Worm (Caenorhabditis elegans) whole organism, young adult: ENCODE data around the gene nspb-5.

Experiments used
- D2030.7 ChIP-seq: fragments of 200-800 bp; sonication (Bioruptor generic); IDR thresholded peaks from 2 replicates; pipeline ENCODE4 v1.3.6; 2022; ENCODE audit warnings: missing genetic modification reagents, missing genetic modification characterization, missing compliant biosample characterization
- Y53G8AR.9 ChIP-seq: fragments of 200-800 bp; sonication (Bioruptor generic); conservative IDR thresholded peaks from 2 replicates; pipeline ENCODE4 v1.3.6; 2022; ENCODE audit warnings: missing genetic modification reagents, missing genetic modification characterization, missing compliant biosample characterization
- aptf-3 ChIP-seq: fragments of 200-800 bp; sonication (Bioruptor generic); IDR thresholded peaks from 2 replicates; pipeline ENCODE4 v1.3.6; 2022; ENCODE audit warnings: missing genetic modification characterization, missing compliant biosample characterization
- ccch-3 ChIP-seq: fragments of 200-800 bp; sonication (Bioruptor generic); optimal IDR thresholded peaks from 2 replicates; lab custom pipeline; 2018; ENCODE audit warnings: mild to moderate bottlenecking, missing genetic modification characterization, missing compliant biosample characterization
- ceh-79 ChIP-seq: sonication (generic microtip); optimal IDR thresholded peaks from 2 replicates; lab custom pipeline; 2017; ENCODE audit warnings: mild to moderate bottlenecking, missing genetic modification characterization, missing compliant biosample characterization
- egrh-3 ChIP-seq: fragments of 200-800 bp; sonication (Bioruptor generic); IDR thresholded peaks from 2 replicates; pipeline ENCODE4 v1.3.6; 2022; ENCODE audit warnings: missing genetic modification reagents, missing genetic modification characterization, missing compliant biosample characterization
- lag-1 ChIP-seq: fragments of 200-800 bp; sonication (Bioruptor generic); IDR thresholded peaks from 2 replicates; pipeline ENCODE4 v1.3.6; 2022; ENCODE audit warnings: missing genetic modification reagents, missing genetic modification characterization, missing compliant biosample characterization
- lsl-1 ChIP-seq: fragments of 200-800 bp; sonication (Bioruptor generic); optimal IDR thresholded peaks from 2 replicates; lab custom pipeline; 2018; ENCODE audit warnings: mild to moderate bottlenecking, missing genetic modification characterization, moderate library complexity, missing compliant biosample characterization
- madf-3 ChIP-seq: fragments of 200-800 bp; sonication (Bioruptor generic); IDR thresholded peaks from 2 replicates; pipeline ENCODE4 v1.3.6; 2022; ENCODE audit warnings: missing genetic modification reagents, missing genetic modification characterization, missing compliant biosample characterization
- mcd-1 ChIP-seq: fragments of 200-800 bp; sonication (Bioruptor generic); IDR thresholded peaks from 2 replicates; pipeline ENCODE4 v1.3.6; 2022; ENCODE audit warnings: missing genetic modification reagents, missing genetic modification characterization, missing compliant biosample characterization
- pha-4 ChIP-seq: fragments of 150-350 bp; sonication (generic microtip); optimal IDR thresholded peaks from 2 replicates; lab custom pipeline; 2014; ENCODE audit warnings: missing biosample characterization, missing genetic modification reagents, missing genetic modification characterization
- unc-62 ChIP-seq: fragments of 150-350 bp; optimal IDR thresholded peaks from 2 replicates; lab custom pipeline; 2014; ENCODE audit warnings: missing biosample characterization, missing genetic modification reagents, missing genetic modification characterization

ce11 chrIV:6552036-6552435 is 46.8 kb upstream of the nspb-5 start:
- TF ChIP-seq Y53G8AR.9 (GFP tag; lab: Robert Waterston, UW) = 0 out of 2 replicates have a peak, but pooled peaks have one; percentile 23
- TF ChIP-seq egrh-3 (GFP tag; lab: Robert Waterston, UW) = no peak
- TF ChIP-seq aptf-3 (GFP tag; lab: Robert Waterston, UW) = no peak
- TF ChIP-seq ceh-79 (tag; lab: Kevin White, UChicago) = no peak
- no peak for TF ChIP-seq ccch-3 (GFP tag; lab: Kevin White, UChicago)
- TF ChIP-seq madf-3 (GFP tag; lab: Robert Waterston, UW) = no peak
- no peak for TF ChIP-seq unc-62 (GFP tag; lab: Kevin White, UChicago)
- TF ChIP-seq D2030.7 (GFP tag; lab: Robert Waterston, UW) = no peak
- no peak for TF ChIP-seq lsl-1 (GFP tag; lab: Kevin White, UChicago)
- no peak for TF ChIP-seq pha-4 (tag; lab: Kevin White, UChicago)
- TF ChIP-seq mcd-1 (GFP tag; lab: Robert Waterston, UW) = no peak
- no peak for TF ChIP-seq lag-1 (GFP tag; lab: Robert Waterston, UW)
